Fruit fly (Drosophila melanogaster): ENCODE measurements around the gene CG7557.

CG7557 gene

dm6 chr3L:11418041-11418674, 26.8 kb upstream of the CG7557 start (continued):
- TF ChIP-seq topi (GFP tag; optimal IDR thresholded peaks at IDR 0.05) (no peak), CG15336 (GFP tag; IDR thresholded peaks at IDR 0.05) (peak; percentile 75), CG3919 (GFP tag; optimal IDR thresholded peaks at IDR 0.05) (peak; percentile 31), CG34406 (GFP tag; optimal IDR thresholded peaks at IDR 0.05) (no peak), lz (GFP tag; optimal IDR thresholded peaks at IDR 0.05) (no peak), vri (GFP tag; optimal IDR thresholded peaks at IDR 0.05) (no peak), CG6808 (GFP tag; optimal IDR thresholded peaks at IDR 0.05) (no peak), Hr38 (GFP tag; optimal IDR thresholded peaks at IDR 0.05) (no peak), CG6276 (GFP tag; optimal IDR thresholded peaks at IDR 0.05) (peak; percentile 43), CG8319 (GFP tag; optimal IDR thresholded peaks at IDR 0.05) (no peak), CG11902 (GFP tag; optimal IDR thresholded peaks at IDR 0.05) (no peak), Eip93F (GFP tag; optimal IDR thresholded peaks at IDR 0.05) (no peak), CG6792 (GFP tag; optimal IDR thresholded peaks at IDR 0.05) (no peak), Gug (GFP tag; IDR thresholded peaks at IDR 0.05) (peak; percentile 25; the same call in 1 of the 2 replicates)

DNA sequence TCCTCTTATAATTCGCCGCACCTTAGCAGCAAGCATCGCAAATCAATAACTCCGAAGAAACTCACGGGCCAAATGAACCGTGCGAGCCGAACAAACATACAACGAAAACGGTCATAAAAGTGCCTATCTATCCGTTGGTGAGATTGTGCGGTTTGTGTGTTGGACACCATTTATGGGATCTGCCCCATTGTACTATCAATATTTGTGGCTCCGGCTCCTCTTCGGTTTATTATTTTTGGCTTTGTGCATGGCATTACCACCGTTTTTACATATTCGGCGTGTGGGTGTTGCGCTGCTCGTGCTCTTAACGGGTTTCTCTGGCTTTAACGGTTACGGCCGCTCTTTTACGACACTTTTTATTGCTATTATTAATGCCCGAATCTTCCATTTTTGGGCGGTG, 25.6 kb upstream of the CG7557 start:
- TF ChIP-seq eg (GFP tag; IDR thresholded peaks at IDR 0.05) (no peak), CG6163 (GFP tag; IDR thresholded peaks at IDR 0.05) (0 out of 3 replicates have a peak, but pooled peaks have one; percentile 5), Eip78C (GFP tag) (peak; percentile 44), fkh (GFP tag; optimal IDR thresholded peaks at IDR 0.05) (peak; percentile 63)

DNA sequence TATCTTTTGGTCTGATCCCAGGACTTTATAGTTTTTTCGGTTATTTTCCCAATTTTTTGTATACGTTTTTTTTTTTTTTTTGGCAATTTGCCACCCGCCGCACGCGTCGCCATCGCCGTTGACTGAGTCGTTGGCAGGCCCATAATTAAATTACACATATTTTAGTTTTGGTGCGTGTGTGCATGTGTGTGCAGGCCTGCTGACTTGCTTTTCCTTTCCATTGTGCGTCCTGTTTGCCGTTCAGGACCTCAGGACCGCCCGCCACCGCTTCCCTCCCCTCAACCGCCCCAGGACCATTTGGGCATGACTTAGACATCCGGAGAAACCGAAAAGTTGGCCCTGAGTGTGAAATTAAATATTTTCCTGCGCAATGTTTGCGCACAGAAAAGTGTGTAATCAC, 24.0 kb upstream of the CG7557 start:
- TF ChIP-seq Lpt (GFP tag; optimal IDR thresholded peaks at IDR 0.05) (no peak), Ets21C (GFP tag; optimal IDR thresholded peaks at IDR 0.05) (no peak), CG32006 (GFP tag; optimal IDR thresholded peaks at IDR 0.05) (no peak), CG6276 (GFP tag; optimal IDR thresholded peaks at IDR 0.05) (no peak), CG16779 (tag; optimal IDR thresholded peaks at IDR 0.05) (no peak), CG3919 (GFP tag; optimal IDR thresholded peaks at IDR 0.05) (no peak), CG8632 (GFP tag; optimal IDR thresholded peaks at IDR 0.05) (no peak), Sox14 (GFP tag; optimal IDR thresholded peaks at IDR 0.05) (no peak), fd59A (GFP tag; optimal IDR thresholded peaks at IDR 0.05) (no peak), spab (GFP tag; optimal IDR thresholded peaks at IDR 0.05) (no peak), CG11762 (GFP tag; optimal IDR thresholded peaks at IDR 0.05; ENCODE audit: insufficient read depth) (no peak), CG11902 (GFP tag; optimal IDR thresholded peaks at IDR 0.05) (no peak), CG31627 (GFP tag; optimal IDR thresholded peaks at IDR 0.05) (no peak), Hr4 (GFP tag; optimal IDR thresholded peaks at IDR 0.05) (no peak), eg (GFP tag; IDR thresholded peaks at IDR 0.05) (no peak), CG9139 (GFP tag; optimal IDR thresholded peaks at IDR 0.05) (no peak), Gug (GFP tag; IDR thresholded peaks at IDR 0.05) (no peak)

DNA sequence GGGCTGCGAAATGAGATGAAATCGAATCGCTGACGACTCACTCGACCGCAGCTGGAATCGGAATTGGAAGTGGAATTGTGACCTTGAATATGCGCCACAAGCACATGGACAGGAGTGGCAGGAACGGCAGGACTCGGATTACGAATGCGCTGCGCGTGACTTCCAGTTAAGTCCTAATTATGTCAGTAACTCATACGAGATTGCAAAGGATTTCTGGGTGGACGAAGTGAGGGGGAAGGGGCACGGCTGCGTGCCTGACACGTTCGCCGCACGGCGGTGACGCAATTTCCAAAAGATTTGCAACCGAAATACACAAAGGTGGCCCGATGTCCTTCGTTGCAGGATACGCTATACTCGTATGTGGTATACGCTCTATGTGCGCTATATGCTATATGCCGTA, 23.1 kb upstream of the CG7557 start:
- TF ChIP-seq pdm3 (GFP tag; optimal IDR thresholded peaks at IDR 0.05), result no peak
- no peak for TF ChIP-seq svp (GFP tag)
- no peak for TF ChIP-seq spab (GFP tag; optimal IDR thresholded peaks at IDR 0.05)
- no peak for TF ChIP-seq Hr39 (GFP tag; optimal IDR thresholded peaks at IDR 0.05)
- TF ChIP-seq CG3032 (tag; optimal IDR thresholded peaks at IDR 0.05), result no peak
- no peak for TF ChIP-seq Met (GFP tag; optimal IDR thresholded peaks at IDR 0.05)
- TF ChIP-seq OdsH (GFP tag; optimal IDR thresholded peaks at IDR 0.05), result no peak

Data from whole organism, prepupa.